Fruit fly (Drosophila melanogaster): ENCODE measurements around the gene Atet.

Gene Atet

DNA sequence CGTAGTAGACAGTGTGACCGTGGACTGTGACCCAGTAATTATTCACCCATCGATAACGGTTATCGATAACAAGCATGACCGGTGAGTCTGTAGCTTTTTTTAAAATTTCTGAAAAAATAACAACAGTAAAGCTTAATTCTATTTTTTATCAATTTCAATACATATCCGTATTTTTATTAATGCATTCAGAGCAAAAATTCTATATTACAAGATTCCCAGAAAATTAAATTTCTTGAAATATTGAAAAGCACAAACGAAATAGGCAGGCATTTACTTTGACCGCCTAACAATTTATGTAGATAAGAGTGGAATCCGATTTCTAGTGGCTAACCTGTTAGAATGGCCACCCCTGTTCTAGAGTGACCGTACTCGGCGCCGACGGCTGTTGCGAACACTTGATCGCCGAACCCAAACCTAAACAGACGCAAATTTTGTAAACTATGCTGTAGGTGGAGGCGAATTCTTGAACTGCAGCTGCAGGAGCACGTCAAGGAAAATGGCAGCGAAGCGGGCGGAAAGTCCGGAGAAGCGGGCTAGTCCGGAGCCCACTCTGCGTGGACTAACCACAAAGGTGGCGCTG, 60.2 kb downstream of the Atet start, which contains the start of gene CG3652 (continued):
- no peak for TF ChIP-seq CG6813 (GFP tag; optimal IDR thresholded peaks at IDR 0.05)
- no peak for TF ChIP-seq CG4820 (GFP tag; optimal IDR thresholded peaks at IDR 0.05)
- no peak for TF ChIP-seq CG14014 (GFP tag; IDR thresholded peaks at IDR 0.05)
- no peak for TF ChIP-seq wdn (GFP tag; IDR thresholded peaks at IDR 0.05)
- TF ChIP-seq CG8765 (GFP tag; IDR thresholded peaks at IDR 0.05): no peak
- peak; percentile 48 for TF ChIP-seq CG12391 (tag; optimal IDR thresholded peaks at IDR 0.05)
- TF ChIP-seq CG13123 (GFP tag; optimal IDR thresholded peaks at IDR 0.05): no peak
- TF ChIP-seq CG3726 (GFP tag; IDR thresholded peaks at IDR 0.05): no peak
- peak; percentile 35 for TF ChIP-seq pum (GFP tag; optimal IDR thresholded peaks at IDR 0.05)
- TF ChIP-seq CG4730 (GFP tag; IDR thresholded peaks at IDR 0.05): no peak
- TF ChIP-seq CG7357 (GFP tag; IDR thresholded peaks at IDR 0.05): 0 out of 3 replicates have a peak, but pooled peaks have one; percentile 36
- TF ChIP-seq Fer1 (GFP tag; optimal IDR thresholded peaks at IDR 0.05): no peak
- TF ChIP-seq CHES-1-like (GFP tag; optimal IDR thresholded peaks at IDR 0.05): peak; percentile 15
- TF ChIP-seq HLHmδ (GFP tag; optimal IDR thresholded peaks at IDR 0.05): no peak
- TF ChIP-seq CG3407 (GFP tag; optimal IDR thresholded peaks at IDR 0.05): no peak
- TF ChIP-seq en (GFP tag; optimal IDR thresholded peaks at IDR 0.05): no peak
- no peak for TF ChIP-seq Hmr (GFP tag; optimal IDR thresholded peaks at IDR 0.05)
- TF ChIP-seq CG9932 (GFP tag; IDR thresholded peaks at IDR 0.05): peak; percentile 30; the same call in 1 of the 2 replicates
- TF ChIP-seq CG16815 (GFP tag; optimal IDR thresholded peaks at IDR 0.05): no peak
- no peak for TF ChIP-seq CG17568 (GFP tag; optimal IDR thresholded peaks at IDR 0.05)
- TF ChIP-seq Dad (GFP tag; optimal IDR thresholded peaks at IDR 0.05): peak; percentile 9
- TF ChIP-seq schlank (tag; optimal IDR thresholded peaks at IDR 0.05): no peak
- TF ChIP-seq Vsx1 (GFP tag; optimal IDR thresholded peaks at IDR 0.05): no peak
- TF ChIP-seq CG4328 (GFP tag; optimal IDR thresholded peaks at IDR 0.05): no peak
- no peak for TF ChIP-seq h (optimal IDR thresholded peaks at IDR 0.05)
- TF ChIP-seq jing (GFP tag; optimal IDR thresholded peaks at IDR 0.05): no peak
- no peak for TF ChIP-seq CG12744 (GFP tag; optimal IDR thresholded peaks at IDR 0.05)
- no peak for TF ChIP-seq CG1602 (GFP tag; optimal IDR thresholded peaks at IDR 0.05)
- no peak for TF ChIP-seq Optix (GFP tag; IDR thresholded peaks at IDR 0.05)
- TF ChIP-seq az2 (GFP tag; optimal IDR thresholded peaks at IDR 0.05): no peak
- no peak for TF ChIP-seq Fer2 (tag; optimal IDR thresholded peaks at IDR 0.05)
- TF ChIP-seq HLH54F (GFP tag; optimal IDR thresholded peaks at IDR 0.05): peak; percentile 23
- TF ChIP-seq grn (GFP tag; optimal IDR thresholded peaks at IDR 0.05): no peak
- peak; percentile 9 for TF ChIP-seq CG13775 (GFP tag; optimal IDR thresholded peaks at IDR 0.05)
- TF ChIP-seq ac (GFP tag; optimal IDR thresholded peaks at IDR 0.05): no peak
- no peak for TF ChIP-seq fu2 (GFP tag; optimal IDR thresholded peaks at IDR 0.05)
- TF ChIP-seq tap (tag; optimal IDR thresholded peaks at IDR 0.05): no peak
- peak; percentile 21 for TF ChIP-seq zen (tag; optimal IDR thresholded peaks at IDR 0.05)
- no peak for TF ChIP-seq mld (GFP tag; IDR thresholded peaks at IDR 0.05; ENCODE audit: partially characterized antibody)
- TF ChIP-seq pros (GFP tag; optimal IDR thresholded peaks at IDR 0.05): no peak
- no peak for TF ChIP-seq CG11247 (GFP tag; IDR thresholded peaks at IDR 0.05)
- no peak for TF ChIP-seq CG10959 (GFP tag; IDR thresholded peaks at IDR 0.05)
- TF ChIP-seq unpg (GFP tag; optimal IDR thresholded peaks at IDR 0.05): no peak
- no peak for TF ChIP-seq gsb (GFP tag; IDR thresholded peaks at IDR 0.05)
- no peak for TF ChIP-seq CG12299 (tag; optimal IDR thresholded peaks at IDR 0.05)
- no peak for TF ChIP-seq chif (GFP tag; optimal IDR thresholded peaks at IDR 0.05)
- no peak for TF ChIP-seq luna (GFP tag; optimal IDR thresholded peaks at IDR 0.05)
- no peak for TF ChIP-seq sima (GFP tag; optimal IDR thresholded peaks at IDR 0.05)
- no peak for TF ChIP-seq CG14667 (GFP tag; IDR thresholded peaks at IDR 0.05)
- no peak for TF ChIP-seq CG11696 (GFP tag; IDR thresholded peaks at IDR 0.05)
- no peak for TF ChIP-seq CG13894 (tag; optimal IDR thresholded peaks at IDR 0.05)
- TF ChIP-seq CG11456 (GFP tag; IDR thresholded peaks at IDR 0.05): no peak

Measured in whole organism, embryonic.